Fruit fly (Drosophila melanogaster) whole organism, embryonic: ENCODE results near the gene bbg.
A peak's percentile ranks its signal among the peaks of the same experiment; 100 is the strongest.

Experiments used
- CG14965 ChIP-seq: fragments of 200-800 bp; sonication (Bioruptor generic); optimal IDR thresholded peaks from 2 replicates; lab custom pipeline; 2016; ENCODE audit warnings: missing biosample characterization, missing genetic modification characterization, borderline replicate concordance
- CG3407 ChIP-seq: fragments of 200-800 bp; sonication (Bioruptor generic); optimal IDR thresholded peaks from 2 replicates; lab custom pipeline; 2018; ENCODE audit warnings: missing biosample characterization, mild to moderate bottlenecking, missing genetic modification characterization
- CG7271 ChIP-seq: fragments of 200-800 bp; sonication (Bioruptor generic); optimal IDR thresholded peaks from 2 replicates; lab custom pipeline; 2018; ENCODE audit warnings: missing biosample characterization, mild to moderate bottlenecking, missing genetic modification characterization, moderate library complexity
- CG7372 ChIP-seq: fragments of 200-800 bp; sonication (Bioruptor generic); IDR thresholded peaks from 2 replicates; pipeline ENCODE4 v1.3.6; 2022; ENCODE audit warnings: missing biosample characterization, missing genetic modification characterization
- CG9215 ChIP-seq: fragments of 200-800 bp; sonication (Bioruptor generic); IDR thresholded peaks from 2 replicates; pipeline ENCODE4 v1.3.6; 2022; ENCODE audit warnings: missing biosample characterization, missing genetic modification characterization
- CTCF ChIP-seq: fragments of 200-800 bp; sonication (Bioruptor generic); optimal IDR thresholded peaks from 2 replicates; lab custom pipeline; 2017; ENCODE audit warnings: missing biosample characterization, mild to moderate bottlenecking, missing genetic modification characterization, moderate library complexity
- Ets65A ChIP-seq: fragments of 200-800 bp; sonication (Bioruptor generic); peaks from one replicate; lab custom pipeline; 2016; ENCODE audit warnings: missing biosample characterization, missing genetic modification characterization
- cato ChIP-seq: fragments of 200-800 bp; sonication (Bioruptor generic); optimal IDR thresholded peaks from 2 replicates; lab custom pipeline; 2016; ENCODE audit warnings: missing biosample characterization, missing genetic modification characterization, borderline replicate concordance
- pita ChIP-seq: fragments of 200-800 bp; sonication (Bioruptor generic); optimal IDR thresholded peaks from 2 replicates; lab custom pipeline; 2017; ENCODE audit warnings: missing biosample characterization, mild to moderate bottlenecking, missing genetic modification characterization
- twi ChIP-seq: fragments of 200-800 bp; optimal IDR thresholded peaks from 2 replicates; lab custom pipeline; 2019; ENCODE audit warnings: missing biosample characterization, mild to moderate bottlenecking, missing genetic modification characterization, moderate library complexity

- TF ChIP-seq cato (GFP tag; lab: Kevin White, UChicago) (no peak), CG14965 (GFP tag; lab: Kevin White, UChicago) (no peak), twi (tag; lab: Kevin White, UChicago) (no peak), CG7271 (tag; lab: Kevin White, UChicago) (no peak), CTCF (GFP tag; lab: Kevin White, UChicago) (no peak), CG7372 (GFP tag; lab: Robert Waterston, UW) (no peak), Ets65A (GFP tag; lab: Kevin White, UChicago) (peak; percentile 39), CG9215 (no peak), pita (GFP tag; lab: Kevin White, UChicago) (no peak), CG3407 (GFP tag; lab: Kevin White, UChicago) (no peak)
Measured at dm6 chr3L:14374499-14374898, 161.6 kb downstream of the bbg start.
